Worm (Caenorhabditis elegans) whole organism, early embryonic: Measurements from ENCODE around the gene cyp-33C7.

Source experiments
- B0310.2 ChIP-seq: sonication (generic microtip); optimal IDR thresholded peaks from 2 replicates; lab custom pipeline; 2016; ENCODE audit warnings: mild to moderate bottlenecking, missing genetic modification characterization, missing compliant biosample characterization
- F13C5.2 ChIP-seq: sonication (generic microtip); optimal IDR thresholded peaks from 2 replicates; lab custom pipeline; 2017; ENCODE audit warnings: mild to moderate bottlenecking, missing genetic modification characterization, inconsistent platforms, missing compliant biosample characterization
- aly-1 ChIP-seq: sonication (generic microtip); optimal IDR thresholded peaks from 2 replicates; lab custom pipeline; 2016; ENCODE audit warnings: missing genetic modification characterization, missing compliant biosample characterization
- ama-1 ChIP-seq: fragments of 150-350 bp; optimal IDR thresholded peaks from 2 replicates; lab custom pipeline; 2014
- ceh-36 ChIP-seq: sonication (generic microtip); optimal IDR thresholded peaks from 2 replicates; lab custom pipeline; 2016; ENCODE audit warnings: missing genetic modification characterization, inconsistent platforms, missing compliant biosample characterization
- ets-7 ChIP-seq: sonication (generic microtip); optimal IDR thresholded peaks from 2 replicates; lab custom pipeline; 2016; ENCODE audit warnings: missing genotype, missing genetic modification characterization, missing compliant biosample characterization
- flt-1 ChIP-seq: fragments of 200-800 bp; sonication (Bioruptor generic); IDR thresholded peaks from 2 replicates; pipeline ENCODE4 v1.3.6; 2022; ENCODE audit warnings: missing genetic modification characterization, missing compliant biosample characterization
- hmbx-1 ChIP-seq: sonication (generic microtip); optimal IDR thresholded peaks from 2 replicates; lab custom pipeline; 2016; ENCODE audit warnings: mild to moderate bottlenecking, missing genetic modification characterization, missing compliant biosample characterization
- hmg-4 ChIP-seq: fragments of 200-800 bp; sonication (Bioruptor generic); optimal IDR thresholded peaks from 2 replicates; lab custom pipeline; 2018; ENCODE audit warnings: mild to moderate bottlenecking, missing genetic modification characterization, missing compliant biosample characterization
- scrt-1 ChIP-seq: fragments of 200-800 bp; sonication (Bioruptor generic); IDR thresholded peaks from 2 replicates; pipeline ENCODE4 v1.3.6; 2022; ENCODE audit warnings: missing genetic modification characterization, missing compliant biosample characterization
- tbx-11 ChIP-seq: fragments of 200-800 bp; sonication (Bioruptor generic); IDR thresholded peaks from 2 replicates; pipeline ENCODE4 v1.3.6; 2022; ENCODE audit warnings: missing genetic modification characterization, missing compliant biosample characterization

DNA sequence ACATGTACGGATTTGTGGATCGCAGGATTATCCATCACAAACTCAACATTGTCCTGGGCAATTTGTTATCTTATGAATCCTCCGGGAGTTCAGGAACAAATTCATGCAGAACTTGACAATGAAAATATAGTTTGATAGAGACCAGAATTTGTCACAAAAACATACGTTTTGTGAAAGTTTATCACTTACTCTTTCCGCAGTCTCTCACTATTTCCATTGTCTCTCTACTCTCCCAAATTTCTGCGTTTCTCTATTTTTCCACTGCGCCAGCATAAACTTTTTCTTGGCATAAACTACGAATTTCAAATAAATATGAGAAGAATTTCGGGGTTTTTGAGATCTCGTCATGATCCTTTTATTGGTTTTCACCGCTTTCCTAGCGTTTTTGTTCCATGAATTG is 7.7 kb upstream of the cyp-33C7 start, which contains the start of gene cyp-33C3:
- TF ChIP-seq tbx-11 = no peak
- no peak for TF ChIP-seq ceh-36 (tag; lab: Kevin White, UChicago)
- no peak for TF ChIP-seq F13C5.2 (tag; lab: Kevin White, UChicago)
- no peak for TF ChIP-seq ama-1
- no peak for TF ChIP-seq flt-1 (GFP tag; lab: Robert Waterston, UW)
- no peak for TF ChIP-seq ets-7
- TF ChIP-seq hmg-4 (GFP tag; lab: Kevin White, UChicago) = no peak
- TF ChIP-seq B0310.2 = no peak
- no peak for TF ChIP-seq hmbx-1 (tag; lab: Kevin White, UChicago)
- no peak for TF ChIP-seq scrt-1 (GFP tag; lab: Robert Waterston, UW)
- TF ChIP-seq aly-1 (tag; lab: Kevin White, UChicago) = no peak
